Worm (Caenorhabditis elegans): ENCODE results near the gene F13B12.4.

The F13B12.4 gene

ce11 chrIV:10442904-10443303, 6.8 kb downstream of the F13B12.4 start:
- TF ChIP-seq pqm-1 (tag; optimal IDR thresholded peaks at IDR 0.05) (no peak), unc-62 (GFP tag; optimal IDR thresholded peaks at IDR 0.05 in 1 of 2) (peak in 1 of 2 experiments; percentile 51), unc-62 (tag; optimal IDR thresholded peaks at IDR 0.05) (no peak), nhr-76 (tag; optimal IDR thresholded peaks at IDR 0.05) (no peak), Y5F2A.4 (GFP tag; optimal IDR thresholded peaks at IDR 0.05) (no peak), F37D6.2 (tag; optimal IDR thresholded peaks at IDR 0.05) (no peak), ceh-20 (GFP tag; IDR thresholded peaks at IDR 0.05) (no peak)

- TF ChIP-seq dmd-6 (GFP tag; IDR thresholded peaks at IDR 0.05) (peak; percentile 90), nhr-28 (tag; optimal IDR thresholded peaks at IDR 0.05) (peak; percentile 82), nhr-48 (tag; optimal IDR thresholded peaks at IDR 0.05) (peak; percentile 18), Y75B8A.6 (GFP tag; IDR thresholded peaks at IDR 0.05) (no peak), pqm-1 (tag; optimal IDR thresholded peaks at IDR 0.05) (peak; percentile 97), daf-16 (GFP tag; optimal IDR thresholded peaks at IDR 0.05) (no peak), daf-16 (tag; optimal IDR thresholded peaks at IDR 0.05) (peak; percentile 79), arid-1 (GFP tag; conservative IDR thresholded peaks at IDR 0.05) (no peak), unc-62 (GFP tag; optimal IDR thresholded peaks at IDR 0.05 in 1 of 2) (peak in 1 of 2 experiments; percentile 53), unc-62 (tag; optimal IDR thresholded peaks at IDR 0.05) (no peak), nhr-77 (tag; optimal IDR thresholded peaks at IDR 0.05) (peak; percentile 38)
Measured at ce11 chrIV:10438901-10439300, 10.8 kb downstream of the F13B12.4 start, which contains the start of gene F13B12.3. F13B12.3 (plus strand) TSS chrIV:10439123.

ce11 chrIV:10437114-10437513, 12.6 kb downstream of the F13B12.4 start:
- TF ChIP-seq F10B5.3 (tag; optimal IDR thresholded peaks at IDR 0.05) (no peak), ceh-82 (tag; optimal IDR thresholded peaks at IDR 0.05) (no peak), hif-1 (tag; optimal IDR thresholded peaks at IDR 0.05) (no peak), fos-1 (tag; optimal IDR thresholded peaks at IDR 0.05) (no peak), lin-1 (GFP tag; IDR thresholded peaks at IDR 0.05) (no peak), zip-2 (tag; optimal IDR thresholded peaks at IDR 0.05) (no peak), ctbp-1 (GFP tag; IDR thresholded peaks at IDR 0.05) (no peak), nhr-25 (tag; optimal IDR thresholded peaks at IDR 0.05; ENCODE audit: borderline replicate concordance, insufficient read depth) (no peak), zip-11 (GFP tag; IDR thresholded peaks at IDR 0.05) (no peak), lin-39 (tag; optimal IDR thresholded peaks at IDR 0.05) (no peak), mep-1 (tag; optimal IDR thresholded peaks at IDR 0.05) (no peak), mxl-3 (GFP tag; optimal IDR thresholded peaks at IDR 0.05) (no peak), egl-27 (tag; optimal IDR thresholded peaks at IDR 0.05) (no peak)

ce11 chrIV:10436401-10436800, 13.3 kb downstream of the F13B12.4 start, which contains the start of gene ins-1:
ins-1 (plus strand) TSS chrIV:10436701.
- TF ChIP-seq F10B5.3 (tag; optimal IDR thresholded peaks at IDR 0.05) (no peak), dmd-9 (GFP tag; IDR thresholded peaks at IDR 0.05) (no peak), jun-1 (tag; optimal IDR thresholded peaks at IDR 0.05) (no peak), F26F4.8 (GFP tag; conservative IDR thresholded peaks at IDR 0.05) (no peak), ceh-82 (tag; optimal IDR thresholded peaks at IDR 0.05) (no peak), hlh-11 (tag; optimal IDR thresholded peaks at IDR 0.05) (no peak)

- TF ChIP-seq aha-1 (tag) = peak; percentile 56
- no peak for TF ChIP-seq ZK546.5 (tag; optimal IDR thresholded peaks at IDR 0.05)
- TF ChIP-seq lin-13 (GFP tag; optimal IDR thresholded peaks at IDR 0.05) = no peak
- TF ChIP-seq spr-3 (GFP tag; optimal IDR thresholded peaks at IDR 0.05) = no peak
- TF ChIP-seq ztf-11 (tag; optimal IDR thresholded peaks at IDR 0.05) = no peak
- TF ChIP-seq ceh-44 (GFP tag; IDR thresholded peaks at IDR 0.05) = no peak
- no peak for TF ChIP-seq nhr-11 (tag; optimal IDR thresholded peaks at IDR 0.05)
Measured at ce11 chrIV:10430507-10430906, 19.2 kb downstream of the F13B12.4 start.

Data from whole organism, L4 larva.